Fruit fly (Drosophila melanogaster): ENCODE data around the gene kto.

Gene kto

DNA sequence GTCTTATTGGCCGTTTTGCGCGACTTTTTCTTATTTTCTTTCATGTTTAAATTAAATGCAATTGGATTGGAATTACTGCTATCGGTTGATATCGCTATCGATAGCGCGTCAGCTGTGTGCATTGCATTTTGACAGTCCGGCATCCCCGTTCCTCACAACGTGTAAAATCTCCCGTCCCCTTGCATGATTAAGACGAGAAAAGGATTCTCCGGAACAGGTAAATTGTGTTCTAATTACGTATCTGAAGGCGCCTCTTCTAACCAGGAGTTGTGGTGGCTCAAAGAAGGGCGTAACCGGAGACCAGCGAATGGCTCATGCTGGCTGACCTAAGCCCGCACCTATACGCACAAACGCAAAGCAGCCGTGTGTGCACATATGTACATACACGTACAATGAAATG lies 29.3 kb upstream of the kto start, which contains the start of the genes CG14104 and Kap-alpha1:
CG14104 (minus strand) TSS at position 97 of the 400 bp plus-strand sequence.
Kap-alpha1 (plus strand) TSS at position 130 of the 400 bp plus-strand sequence.
- TF ChIP-seq usp (GFP tag; optimal IDR thresholded peaks at IDR 0.05) (no peak), CG8478 (optimal IDR thresholded peaks at IDR 0.05) (no peak), Dll (optimal IDR thresholded peaks at IDR 0.05) (no peak), psq (optimal IDR thresholded peaks at IDR 0.05) (no peak), EcR (GFP tag; optimal IDR thresholded peaks at IDR 0.05) (no peak), pan (optimal IDR thresholded peaks at IDR 0.05) (no peak)

DNA sequence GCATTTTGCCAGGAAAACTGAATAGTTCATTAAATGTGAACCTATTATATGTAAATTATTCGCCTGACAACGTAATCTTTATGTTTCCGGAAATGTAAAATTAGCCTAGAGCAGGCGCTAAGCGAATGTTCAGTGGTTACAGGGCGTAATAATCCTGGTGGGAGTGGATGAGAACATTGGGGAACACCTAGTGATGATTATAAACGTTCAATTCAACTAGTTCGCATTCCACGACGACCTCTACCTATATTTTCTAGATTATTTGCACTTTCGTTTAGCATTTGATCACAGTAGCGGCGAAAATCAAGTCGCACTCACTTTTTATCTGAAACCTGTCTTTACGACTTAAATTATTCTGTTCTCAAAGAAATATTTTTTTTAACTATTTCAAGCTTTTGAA lies 28.9 kb upstream of the kto start:
- TF ChIP-seq CG8478 (optimal IDR thresholded peaks at IDR 0.05) (no peak), usp (GFP tag; optimal IDR thresholded peaks at IDR 0.05) (no peak), EcR (GFP tag; optimal IDR thresholded peaks at IDR 0.05) (no peak), psq (optimal IDR thresholded peaks at IDR 0.05) (no peak), pan (optimal IDR thresholded peaks at IDR 0.05) (no peak), Dll (optimal IDR thresholded peaks at IDR 0.05) (no peak)

DNA sequence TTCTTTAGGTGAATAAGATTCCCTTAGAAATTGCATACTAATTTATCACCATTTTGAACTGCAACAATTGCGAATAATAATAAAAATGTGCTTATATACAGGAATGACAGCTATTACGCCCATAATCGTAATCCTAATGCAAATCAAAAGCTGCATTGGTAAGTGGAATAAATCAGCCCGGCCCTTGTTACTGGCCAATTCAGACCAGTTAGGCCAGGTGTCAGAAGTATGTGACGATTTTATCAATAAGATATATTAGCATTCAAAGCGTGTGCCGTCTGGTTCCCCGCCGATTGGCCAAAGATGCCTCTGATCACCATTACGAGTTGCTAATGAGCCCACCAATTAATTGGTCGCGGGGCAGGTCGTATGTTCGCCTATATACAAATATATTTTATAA lies 23.9 kb upstream of the kto start:
- TF ChIP-seq Dll (optimal IDR thresholded peaks at IDR 0.05) (no peak), usp (GFP tag; optimal IDR thresholded peaks at IDR 0.05) (no peak), EcR (GFP tag; optimal IDR thresholded peaks at IDR 0.05) (no peak), pan (optimal IDR thresholded peaks at IDR 0.05) (no peak), CG8478 (optimal IDR thresholded peaks at IDR 0.05) (no peak), psq (optimal IDR thresholded peaks at IDR 0.05) (no peak)

DNA sequence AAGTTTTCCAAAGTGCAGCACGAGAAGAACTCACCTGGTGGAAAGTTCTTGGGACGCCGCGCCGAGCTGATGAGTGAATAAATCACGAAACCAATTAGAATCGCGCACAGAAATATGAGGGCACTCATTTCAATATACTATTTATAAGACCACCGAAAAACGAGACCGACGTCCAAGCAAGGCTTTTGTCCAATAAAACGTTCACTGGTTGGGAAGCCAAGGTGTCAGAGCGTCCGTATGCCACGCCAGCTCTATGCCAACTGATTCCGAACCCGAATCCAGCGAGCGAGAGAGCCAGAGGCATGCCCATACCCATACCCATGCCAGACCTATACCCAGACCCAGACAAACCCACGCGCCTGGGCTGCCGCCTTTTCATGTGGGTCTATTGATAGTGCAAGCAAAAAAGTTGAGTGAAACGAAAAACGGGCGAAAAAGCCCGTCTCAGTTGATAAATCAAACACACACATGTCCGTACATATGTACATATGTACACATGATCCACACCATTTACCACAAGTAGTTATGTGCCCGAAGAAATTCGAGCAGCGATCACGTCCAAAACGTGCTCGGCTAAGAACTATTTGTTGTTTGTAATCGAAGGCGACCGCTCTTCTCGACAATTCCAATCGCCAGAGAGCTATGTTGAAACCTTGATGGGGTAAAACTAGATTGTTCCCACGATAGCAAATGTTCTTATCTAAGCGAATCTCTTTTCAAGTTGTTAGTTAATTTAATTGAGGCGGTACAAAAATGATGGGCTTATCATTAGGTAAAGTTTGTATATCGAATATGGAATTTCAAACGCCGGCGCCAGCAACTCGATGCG lies 23.1 kb upstream of the kto start, which contains the start of gene Cyp305a1:
Cyp305a1 (minus strand) TSS at position 265 of the 829 bp plus-strand sequence.
- no peak for TF ChIP-seq CG8478 (optimal IDR thresholded peaks at IDR 0.05)
- TF ChIP-seq psq (optimal IDR thresholded peaks at IDR 0.05): no peak
- TF ChIP-seq usp (GFP tag; optimal IDR thresholded peaks at IDR 0.05): no peak
- TF ChIP-seq pan (optimal IDR thresholded peaks at IDR 0.05): no peak

DNA sequence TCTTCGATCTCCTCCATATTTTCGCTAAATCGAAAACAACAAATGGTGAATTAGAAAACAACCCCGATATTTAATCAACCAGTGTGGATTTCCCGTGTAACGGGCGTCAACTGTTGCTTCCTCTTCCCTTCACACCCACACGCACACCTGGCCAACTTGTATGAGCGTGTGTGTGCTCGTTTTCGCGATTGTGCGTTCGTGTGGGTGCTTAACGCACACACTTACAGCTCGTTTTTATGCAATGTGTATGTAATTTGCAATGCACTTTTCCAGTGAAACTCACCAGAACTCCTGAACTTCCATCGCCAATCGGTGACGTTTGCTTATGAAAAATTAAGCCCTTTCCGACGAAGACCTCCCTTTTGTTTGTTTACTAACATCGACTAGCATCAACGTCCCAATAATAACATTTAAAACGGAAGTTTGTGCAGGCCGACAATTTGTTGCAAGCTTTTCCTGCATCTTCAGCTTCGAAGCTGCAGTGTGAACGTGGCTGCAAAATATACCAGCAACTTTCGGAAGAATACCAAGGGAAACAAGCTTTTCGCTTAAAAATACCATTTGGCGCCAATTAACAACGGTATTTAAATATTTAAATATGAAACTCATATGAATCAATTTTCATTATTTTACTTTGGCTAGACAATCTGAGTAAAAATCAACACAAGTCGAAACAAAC lies 20.8 kb upstream of the kto start, which contains the start of gene cyc:
cyc (minus strand) TSS at position 467 of the 679 bp plus-strand sequence.
- peak; percentile 33 for TF ChIP-seq CG8478 (optimal IDR thresholded peaks at IDR 0.05)
- no peak for TF ChIP-seq psq (optimal IDR thresholded peaks at IDR 0.05)
- TF ChIP-seq usp (GFP tag; optimal IDR thresholded peaks at IDR 0.05): no peak

DNA sequence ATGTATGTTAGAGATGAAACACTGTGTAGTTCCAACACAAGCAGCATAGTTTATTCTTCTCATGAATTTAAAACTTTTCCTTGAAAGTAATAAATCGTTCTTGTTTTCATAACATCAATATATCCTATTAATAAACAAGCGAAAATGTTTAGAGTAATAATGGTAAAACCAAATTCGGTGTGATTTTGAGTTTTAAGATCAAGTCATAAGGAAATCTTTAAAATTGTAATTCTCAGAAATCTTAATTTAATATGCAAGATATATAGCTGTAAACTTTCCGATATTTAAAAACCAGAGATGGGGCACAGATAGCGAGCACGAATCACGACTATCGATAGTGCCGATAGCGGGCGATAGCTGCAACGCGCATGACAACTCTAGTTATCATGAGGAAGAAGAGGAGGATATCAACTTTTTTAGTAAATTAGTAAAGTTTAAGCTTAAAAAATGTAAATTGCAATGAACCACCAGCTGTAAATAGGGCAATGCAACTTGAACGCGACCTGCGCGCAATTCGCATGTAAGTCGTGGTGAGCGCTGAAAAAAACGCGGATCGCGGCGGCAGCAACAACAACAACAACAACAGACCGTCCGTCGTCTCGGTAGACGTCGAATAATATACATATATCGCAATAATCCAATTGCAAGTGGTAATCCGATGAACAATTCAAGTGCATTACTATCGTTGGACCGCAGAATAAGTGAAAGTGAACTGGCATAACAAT lies 18.4 kb upstream of the kto start, which contains the start of the genes Fibp and Deaf1:
Fibp (minus strand) TSS at position 161 of the 725 bp plus-strand sequence.
Deaf1 (plus strand) TSS at position 368 of the 725 bp plus-strand sequence.
- no peak for TF ChIP-seq psq (optimal IDR thresholded peaks at IDR 0.05)
- no peak for TF ChIP-seq usp (GFP tag; optimal IDR thresholded peaks at IDR 0.05)
- TF ChIP-seq Dll (optimal IDR thresholded peaks at IDR 0.05): no peak
- no peak for TF ChIP-seq CG8478 (optimal IDR thresholded peaks at IDR 0.05)
- TF ChIP-seq pan (optimal IDR thresholded peaks at IDR 0.05): no peak
- TF ChIP-seq EcR (GFP tag; optimal IDR thresholded peaks at IDR 0.05): no peak

DNA sequence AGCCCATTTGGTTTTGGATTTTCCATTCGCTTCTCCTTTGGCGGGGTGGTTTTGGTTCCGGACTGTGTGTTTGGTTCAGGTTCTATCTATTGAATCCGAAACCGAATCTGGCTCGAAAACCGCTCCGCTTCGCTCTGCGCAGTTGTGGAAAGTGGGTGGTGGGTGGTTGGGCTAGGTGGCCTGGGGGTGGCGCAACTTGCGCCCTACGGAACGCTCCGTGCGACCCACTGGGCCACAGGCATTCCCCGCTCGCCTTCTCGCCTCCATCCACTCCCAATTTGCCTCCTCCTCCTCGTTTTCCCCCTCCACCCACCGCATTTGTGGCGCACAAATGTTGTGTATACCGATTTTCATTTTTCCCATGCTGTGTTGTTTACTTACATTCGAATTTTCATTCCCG lies 17.7 kb upstream of the kto start:
- TF ChIP-seq Dll (optimal IDR thresholded peaks at IDR 0.05) (no peak), psq (optimal IDR thresholded peaks at IDR 0.05) (no peak), pan (optimal IDR thresholded peaks at IDR 0.05) (no peak), usp (GFP tag; optimal IDR thresholded peaks at IDR 0.05) (no peak), EcR (GFP tag; optimal IDR thresholded peaks at IDR 0.05) (no peak), CG8478 (optimal IDR thresholded peaks at IDR 0.05) (no peak)

DNA sequence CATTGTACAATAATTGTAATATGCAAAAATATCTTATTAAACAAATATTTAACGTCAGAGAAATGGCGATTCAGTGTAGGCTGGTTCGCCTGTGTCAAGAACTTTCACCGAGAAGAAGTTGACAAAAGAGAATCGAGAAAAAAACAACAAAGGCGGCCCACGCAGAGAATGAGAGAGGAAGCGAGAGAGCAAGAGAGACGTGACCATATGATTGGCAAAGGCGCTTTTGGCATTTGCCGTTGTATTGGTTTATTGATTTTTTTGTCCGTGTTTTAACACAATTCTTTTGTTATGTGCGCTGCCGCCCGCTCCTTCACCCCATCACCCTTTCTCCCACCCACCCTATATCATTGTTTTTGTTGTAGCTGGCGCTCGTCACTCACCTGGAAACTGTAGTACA lies 3.2 kb upstream of the kto start:
- TF ChIP-seq usp (GFP tag; optimal IDR thresholded peaks at IDR 0.05): no peak
- TF ChIP-seq psq (optimal IDR thresholded peaks at IDR 0.05): no peak
- no peak for TF ChIP-seq CG8478 (optimal IDR thresholded peaks at IDR 0.05)
- TF ChIP-seq EcR (GFP tag; optimal IDR thresholded peaks at IDR 0.05): no peak
- no peak for TF ChIP-seq pan (optimal IDR thresholded peaks at IDR 0.05)
- TF ChIP-seq Dll (optimal IDR thresholded peaks at IDR 0.05): no peak

DNA sequence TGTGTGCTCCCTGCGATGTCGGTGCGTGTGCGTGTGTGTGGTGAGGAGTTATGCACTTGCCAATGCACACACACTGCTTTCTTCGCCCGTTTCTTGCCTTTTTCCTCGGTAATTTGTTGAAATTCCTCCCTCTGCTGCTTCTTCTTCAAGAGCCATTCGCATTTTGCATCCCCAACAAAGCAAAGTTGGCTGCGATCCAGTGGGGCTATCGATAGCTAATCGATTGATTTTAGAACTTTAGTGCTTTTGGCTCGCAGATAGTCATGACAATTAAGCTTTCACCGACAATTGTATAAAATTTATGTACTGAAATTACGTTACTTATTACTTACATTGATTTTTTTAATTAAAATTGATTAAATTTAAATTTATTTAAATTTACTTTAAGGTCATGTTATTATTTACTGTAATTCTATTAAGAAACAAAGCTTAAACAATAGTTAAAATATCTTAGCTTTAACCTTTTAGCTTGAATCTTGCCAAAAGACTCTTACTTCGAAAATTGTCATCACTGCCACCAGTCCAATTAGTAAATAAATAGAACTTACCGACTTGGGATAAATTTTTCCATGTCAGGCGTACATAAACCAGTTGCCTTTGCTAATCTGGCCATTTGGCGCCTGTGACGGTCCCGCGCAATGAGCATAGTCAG lies 2.1 kb upstream of the kto start, which contains the start of the genes trc and CG32221:
trc (minus strand) TSS at position 162 of the 652 bp plus-strand sequence.
CG32221 (plus strand) TSS at position 528 of the 652 bp plus-strand sequence.
- no peak for TF ChIP-seq Dll (optimal IDR thresholded peaks at IDR 0.05)
- TF ChIP-seq usp (GFP tag; optimal IDR thresholded peaks at IDR 0.05): no peak
- no peak for TF ChIP-seq CG8478 (optimal IDR thresholded peaks at IDR 0.05)
- TF ChIP-seq EcR (GFP tag; optimal IDR thresholded peaks at IDR 0.05): no peak
- TF ChIP-seq pan (optimal IDR thresholded peaks at IDR 0.05): no peak
- no peak for TF ChIP-seq psq (optimal IDR thresholded peaks at IDR 0.05)

DNA sequence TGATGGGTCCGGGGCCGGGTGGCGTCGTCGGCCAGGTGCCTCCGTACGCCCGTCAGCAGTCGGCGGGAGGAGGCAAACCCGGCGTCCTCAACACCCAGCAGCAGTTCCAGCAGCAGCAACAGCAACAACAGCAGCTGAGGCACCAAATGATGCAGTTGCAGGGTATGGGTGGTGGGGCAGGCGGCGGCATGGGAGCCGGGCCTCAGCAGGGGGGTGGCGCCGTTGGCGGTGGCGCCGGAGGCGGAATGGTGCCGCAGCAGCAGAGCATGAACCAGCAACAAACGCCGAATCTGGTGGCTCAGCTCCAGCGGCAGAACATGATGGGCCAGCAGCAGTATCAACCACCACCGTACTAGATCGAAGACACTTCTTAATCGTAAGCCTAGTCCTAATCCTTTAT lies 8.1 kb downstream of the kto start:
- TF ChIP-seq EcR (GFP tag; optimal IDR thresholded peaks at IDR 0.05): no peak
- TF ChIP-seq pan (optimal IDR thresholded peaks at IDR 0.05): no peak
- TF ChIP-seq usp (GFP tag; optimal IDR thresholded peaks at IDR 0.05): no peak
- TF ChIP-seq Dll (optimal IDR thresholded peaks at IDR 0.05): no peak
- no peak for TF ChIP-seq psq (optimal IDR thresholded peaks at IDR 0.05)
- TF ChIP-seq CG8478 (optimal IDR thresholded peaks at IDR 0.05): no peak
